Fruit fly (Drosophila melanogaster) whole organism, embryonic: ENCODE measurements around the gene CG1999.

Experiments used
- CG17612 ChIP-seq: fragments of 200-800 bp; sonication (Bioruptor generic); IDR thresholded peaks from 2 replicates; pipeline ENCODE4 v1.3.6; 2022; ENCODE audit warnings: missing biosample characterization, missing genetic modification characterization
- CG3065 ChIP-seq: fragments of 200-800 bp; sonication (Bioruptor generic); optimal IDR thresholded peaks from 2 replicates; lab custom pipeline; 2016; ENCODE audit warnings: missing biosample characterization, missing genetic modification characterization

dm6 chrX:7320455-7321224 is 38.0 kb upstream of the CG1999 start:
- TF ChIP-seq CG3065 (GFP tag; lab: Kevin White, UChicago) = no peak
- TF ChIP-seq CG17612 (GFP tag; lab: Robert Waterston, UW) = no peak
